Fruit fly (Drosophila melanogaster) whole organism, embryonic: ENCODE results near the gene ss.

Experiments used
- Bdp1 ChIP-seq: fragments of 200-800 bp; sonication (Bioruptor generic); optimal IDR thresholded peaks from 3 replicates; lab custom pipeline; 2016; ENCODE audit warnings: missing biosample characterization, missing genetic modification characterization
- CG10431 ChIP-seq: fragments of 200-800 bp; sonication (Bioruptor generic); optimal IDR thresholded peaks from 3 replicates; lab custom pipeline; 2018; ENCODE audit warnings: missing biosample characterization, mild to moderate bottlenecking, missing genetic modification characterization
- CG11504 ChIP-seq: fragments of 200-800 bp; sonication (Bioruptor generic); optimal IDR thresholded peaks from 3 replicates; lab custom pipeline; 2019; ENCODE audit warnings: missing biosample characterization, mild to moderate bottlenecking, missing genetic modification characterization, moderate library complexity
- CG12391 ChIP-seq: fragments of 200-800 bp; sonication (Bioruptor generic); optimal IDR thresholded peaks from 3 replicates; lab custom pipeline; 2018; ENCODE audit warnings: missing biosample characterization, mild to moderate bottlenecking, missing genetic modification characterization, moderate library complexity
- CG12942 ChIP-seq: fragments of 200-800 bp; sonication (Bioruptor generic); optimal IDR thresholded peaks from 3 replicates; lab custom pipeline; 2016; ENCODE audit warnings: missing biosample characterization, missing genetic modification characterization
- CG13296 ChIP-seq: fragments of 200-800 bp; sonication (Bioruptor generic); optimal IDR thresholded peaks from 3 replicates; lab custom pipeline; 2018; ENCODE audit warnings: missing biosample characterization, mild to moderate bottlenecking, missing genetic modification characterization
- CG15269 ChIP-seq: fragments of 200-800 bp; sonication (Bioruptor generic); optimal IDR thresholded peaks from 2 replicates; lab custom pipeline; 2018; ENCODE audit warnings: missing biosample characterization, mild to moderate bottlenecking, missing genetic modification characterization, moderate library complexity
- CG15514 ChIP-seq: fragments of 200-800 bp; sonication (Bioruptor generic); optimal IDR thresholded peaks from 3 replicates; lab custom pipeline; 2017; ENCODE audit warnings: missing biosample characterization, missing genetic modification characterization, mild to moderate bottlenecking, moderate library complexity, missing genetic modification reagents
- CG16779 ChIP-seq: fragments of 200-800 bp; sonication (Bioruptor generic); IDR thresholded peaks from 2 replicates; pipeline ENCODE4 v1.3.6; 2022; ENCODE audit warnings: missing biosample characterization, missing genetic modification characterization
- CG16815 ChIP-seq: fragments of 200-800 bp; sonication (Bioruptor generic); optimal IDR thresholded peaks from 3 replicates; lab custom pipeline; 2017; ENCODE audit warnings: missing biosample characterization, mild to moderate bottlenecking, missing genetic modification characterization
- CG17385 ChIP-seq: fragments of 200-800 bp; sonication (Bioruptor generic); optimal IDR thresholded peaks from 3 replicates; lab custom pipeline; 2018; ENCODE audit warnings: missing biosample characterization, mild to moderate bottlenecking, missing genetic modification characterization
- CG18011 ChIP-seq: fragments of 200-800 bp; sonication (Bioruptor generic); optimal IDR thresholded peaks from 2 replicates; lab custom pipeline; 2017; ENCODE audit warnings: missing biosample characterization, missing genetic modification characterization, mild to moderate bottlenecking, moderate library complexity, missing genotype
- CG18619 ChIP-seq: fragments of 200-800 bp; sonication (Bioruptor generic); optimal IDR thresholded peaks from 3 replicates; lab custom pipeline; 2017; ENCODE audit warnings: missing biosample characterization, mild to moderate bottlenecking, missing genetic modification characterization
- CG18764 ChIP-seq: fragments of 200-800 bp; sonication (Bioruptor generic); optimal IDR thresholded peaks from 3 replicates; lab custom pipeline; 2016; ENCODE audit warnings: missing biosample characterization, missing genetic modification characterization
- CG2129 ChIP-seq: fragments of 200-800 bp; sonication (Bioruptor generic); IDR thresholded peaks from 2 replicates; pipeline ENCODE4 v1.3.6; 2022; ENCODE audit warnings: missing biosample characterization, missing genetic modification characterization; ENCODE audit not compliant: partially characterized antibody
- CG32532 ChIP-seq: fragments of 200-800 bp; sonication (Bioruptor generic); IDR thresholded peaks from 2 replicates; pipeline ENCODE4 v1.3.6; 2022; ENCODE audit warnings: missing biosample characterization, missing genetic modification characterization
- CG34422 ChIP-seq: fragments of 200-800 bp; sonication (Bioruptor generic); IDR thresholded peaks from 3 replicates; pipeline ENCODE4 v1.3.6; 2022; ENCODE audit warnings: missing biosample characterization, missing genetic modification characterization
- CG4328 ChIP-seq: fragments of 200-800 bp; sonication (Bioruptor generic); optimal IDR thresholded peaks from 3 replicates; lab custom pipeline; 2017; ENCODE audit warnings: missing biosample characterization, missing genetic modification reagents, missing genetic modification characterization
- CG6854 ChIP-seq: fragments of 200-800 bp; sonication (Bioruptor generic); optimal IDR thresholded peaks from 3 replicates; lab custom pipeline; 2017; ENCODE audit warnings: missing biosample characterization, mild to moderate bottlenecking, missing genetic modification characterization
- CTCF ChIP-seq: fragments of 200-800 bp; sonication (Bioruptor generic); optimal IDR thresholded peaks from 2 replicates; lab custom pipeline; 2017; ENCODE audit warnings: missing biosample characterization, mild to moderate bottlenecking, missing genetic modification characterization, moderate library complexity
- CrebB ChIP-seq: fragments of 200-800 bp; sonication (Bioruptor generic); optimal IDR thresholded peaks from 3 replicates; lab custom pipeline; 2018; ENCODE audit warnings: missing biosample characterization, mild to moderate bottlenecking, missing genetic modification characterization
- Dbx ChIP-seq: fragments of 200-800 bp; sonication (Bioruptor generic); IDR thresholded peaks from 3 replicates; pipeline ENCODE4 v1.3.6; 2022; ENCODE audit warnings: missing biosample characterization, missing genetic modification characterization
- Dfd ChIP-seq, 2 experiments: fragments of >200 bp; optimal IDR thresholded peaks; 2 replicates each; lab custom pipeline; 2017; ENCODE audit warnings: missing biosample characterization in 2 of 2, missing genetic modification characterization in 2 of 2
- Gsc ChIP-seq: fragments of 200-800 bp; sonication (Bioruptor generic); IDR thresholded peaks from 2 replicates; pipeline ENCODE4 v1.3.6; 2022; ENCODE audit warnings: missing biosample characterization, missing genetic modification characterization
- HLH54F ChIP-seq: fragments of 200-800 bp; sonication (Bioruptor generic); optimal IDR thresholded peaks from 3 replicates; lab custom pipeline; 2016; ENCODE audit warnings: missing biosample characterization, missing genetic modification characterization
- Hr3 ChIP-seq: fragments of 200-800 bp; sonication (Bioruptor generic); optimal IDR thresholded peaks from 3 replicates; lab custom pipeline; 2016; ENCODE audit warnings: missing biosample characterization, missing genetic modification characterization
- Hr39 ChIP-seq: fragments of >200 bp; optimal IDR thresholded peaks from 2 replicates; lab custom pipeline; 2017
- Med ChIP-seq: fragments of 200-800 bp; sonication (Bioruptor generic); peaks from one replicate; lab custom pipeline; 2016; ENCODE audit warnings: missing biosample characterization, missing genetic modification characterization, mild to moderate bottlenecking, inconsistent platforms, moderate library complexity
- NfI ChIP-seq: fragments of 200-800 bp; sonication (Bioruptor generic); optimal IDR thresholded peaks from 3 replicates; lab custom pipeline; 2018; ENCODE audit warnings: missing biosample characterization, mild to moderate bottlenecking, missing genetic modification characterization, moderate library complexity
- Rx ChIP-seq: fragments of 200-800 bp; sonication (Bioruptor generic); IDR thresholded peaks from 2 replicates; pipeline ENCODE4 v1.3.6; 2022; ENCODE audit warnings: missing biosample characterization, missing genetic modification characterization
- Ssrp ChIP-seq: fragments of 200-800 bp; sonication (Bioruptor generic); optimal IDR thresholded peaks from 2 replicates; lab custom pipeline; 2018; ENCODE audit warnings: missing biosample characterization, mild to moderate bottlenecking, missing genetic modification characterization, moderate library complexity
- Xrp1 ChIP-seq: fragments of 200-800 bp; sonication (Bioruptor generic); IDR thresholded peaks from 2 replicates; pipeline ENCODE4 v1.3.6; 2022; ENCODE audit warnings: missing biosample characterization, missing genetic modification characterization
- chif ChIP-seq, 2 experiments: fragments of 200-800 bp; sonication (Bioruptor generic); optimal IDR thresholded peaks; 3 replicates each; lab custom pipeline; 2016; ENCODE audit warnings: missing biosample characterization in 2 of 2, missing genetic modification characterization in 2 of 2
- crc ChIP-seq: fragments of 200-800 bp; sonication (Bioruptor generic); optimal IDR thresholded peaks from 2 replicates; lab custom pipeline; 2016; ENCODE audit warnings: missing biosample characterization, missing genetic modification characterization
- da ChIP-seq: fragments of 200-800 bp; sonication (Bioruptor generic); optimal IDR thresholded peaks from 2 replicates; lab custom pipeline; 2016; ENCODE audit warnings: missing biosample characterization, missing genetic modification characterization
- gem ChIP-seq: fragments of 200-800 bp; sonication (Bioruptor generic); optimal IDR thresholded peaks from 2 replicates; lab custom pipeline; 2019; ENCODE audit warnings: missing biosample characterization, mild to moderate bottlenecking, missing genetic modification characterization, moderate library complexity
- grau ChIP-seq: fragments of 200-800 bp; optimal IDR thresholded peaks from 3 replicates; lab custom pipeline; 2019; ENCODE audit warnings: missing biosample characterization, mild to moderate bottlenecking, missing genetic modification characterization, moderate library complexity
- hkb ChIP-seq, 2 experiments: fragments of 200-800 bp in 1 of 2; fragments of >200 bp in 1 of 2; sonication (Bioruptor generic) in 1 of 2; IDR thresholded peaks in 1 of 2; optimal IDR thresholded peaks in 1 of 2; 2 replicates each; pipeline versions ENCODE4 v1.3.6 to Lab custom; 2017 to 2022; ENCODE audit warnings: missing biosample characterization in 1 of 2, missing genetic modification characterization in 1 of 2
- ind ChIP-seq: fragments of 200-800 bp; sonication (Bioruptor generic); optimal IDR thresholded peaks from 3 replicates; lab custom pipeline; 2016; ENCODE audit warnings: missing biosample characterization, missing genetic modification characterization
- lola ChIP-seq, 3 experiments: fragments of >200 bp in 2 of 3; fragments of 200-800 bp in 1 of 3; sonication (Bioruptor generic) in 1 of 3; optimal IDR thresholded peaks; 2 replicates each; lab custom pipeline; 2017 to 2019; ENCODE audit warnings: missing biosample characterization in 3 of 3, missing genetic modification characterization in 3 of 3, mild to moderate bottlenecking in 1 of 3, moderate library complexity in 1 of 3
- onecut ChIP-seq: fragments of 200-800 bp; sonication (Bioruptor generic); IDR thresholded peaks from 2 replicates; pipeline ENCODE4 v1.3.6; 2022; ENCODE audit warnings: missing biosample characterization, missing genetic modification characterization
- otp ChIP-seq: fragments of 200-800 bp; sonication (Bioruptor generic); IDR thresholded peaks from 3 replicates; pipeline ENCODE4, ENCODE4 v1.3.6; 2022; ENCODE audit warnings: missing biosample characterization, missing genetic modification characterization
- pnt ChIP-seq: fragments of 200-800 bp; sonication (Bioruptor generic); optimal IDR thresholded peaks from 3 replicates; lab custom pipeline; 2016; ENCODE audit warnings: missing biosample characterization, missing genetic modification characterization
- prd ChIP-seq, 3 experiments: fragments of >200 bp in 2 of 3; fragments of 200-800 bp in 1 of 3; sonication (Bioruptor generic) in 1 of 3; optimal IDR thresholded peaks in 2 of 3; IDR thresholded peaks in 1 of 3; 2 replicates in 2 of 3; 3 replicates in 1 of 3; pipeline versions ENCODE4 v1.3.6 to Lab custom; 2017 to 2022; ENCODE audit warnings: missing biosample characterization in 1 of 3, missing genetic modification characterization in 1 of 3
- pzg ChIP-seq: fragments of 200-800 bp; sonication (Bioruptor generic); optimal IDR thresholded peaks from 3 replicates; lab custom pipeline; 2018; ENCODE audit warnings: missing biosample characterization, mild to moderate bottlenecking, missing genetic modification characterization, moderate library complexity
- schlank ChIP-seq: fragments of 200-800 bp; sonication (Bioruptor generic); optimal IDR thresholded peaks from 2 replicates; lab custom pipeline; 2018; ENCODE audit warnings: missing biosample characterization, mild to moderate bottlenecking, missing genetic modification characterization
- sens-2 ChIP-seq: fragments of 200-800 bp; sonication (Bioruptor generic); IDR thresholded peaks from 2 replicates; pipeline ENCODE4 v1.3.6; 2022; ENCODE audit warnings: missing biosample characterization, missing genetic modification characterization
- slou ChIP-seq: fragments of 200-800 bp; sonication (Bioruptor generic); optimal IDR thresholded peaks from 3 replicates; lab custom pipeline; 2016; ENCODE audit warnings: missing biosample characterization, missing genetic modification characterization
- z ChIP-seq: fragments of 200-800 bp; sonication (Bioruptor generic); IDR thresholded peaks from 3 replicates; pipeline ENCODE4 v1.3.6; 2022; ENCODE audit warnings: missing biosample characterization, missing genetic modification characterization
- zen ChIP-seq: fragments of 200-800 bp; sonication (Bioruptor generic); optimal IDR thresholded peaks from 3 replicates; lab custom pipeline; 2018; ENCODE audit warnings: missing biosample characterization, mild to moderate bottlenecking, missing genetic modification characterization, moderate library complexity

ss gene

DNA sequence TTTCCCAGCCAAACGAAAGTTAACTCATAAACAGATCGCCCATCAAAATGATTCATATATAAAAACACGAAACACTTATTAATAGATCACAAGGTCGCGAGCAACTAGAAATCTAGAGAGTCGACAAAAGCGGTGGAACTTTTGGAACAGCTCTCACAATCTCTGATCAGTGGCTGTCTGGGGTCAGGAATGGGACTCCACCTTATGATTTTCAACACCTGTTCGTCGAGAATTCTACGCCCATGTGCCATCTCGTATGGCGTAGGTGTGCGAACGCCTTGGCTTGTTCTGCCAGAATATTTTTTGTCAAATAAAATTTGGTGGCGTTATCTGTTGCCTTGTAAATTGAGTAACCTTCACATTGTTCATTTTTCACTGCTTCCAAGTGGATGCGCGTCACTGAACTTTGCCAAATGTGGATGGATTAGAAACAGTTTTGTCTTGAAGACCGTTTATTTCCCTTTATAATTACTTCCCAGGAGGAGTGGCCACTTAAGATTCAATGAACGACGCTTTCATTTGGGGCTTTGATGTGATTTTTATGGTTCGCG is 48.0 kb downstream of the ss start (continued):
- TF ChIP-seq CG34422 (GFP tag; lab: Robert Waterston, UW) = no peak
- no peak for TF ChIP-seq Ssrp
- peak; percentile 77; the same call in 2 of the 3 replicates for TF ChIP-seq Dbx (GFP tag; lab: Robert Waterston, UW)
- peak; percentile 40 for TF ChIP-seq gem (tag; lab: Kevin White, UChicago)
- no peak for TF ChIP-seq hkb (optimal IDR thresholded peaks at IDR 0.05; lab: Kevin White, UChicago)
- peak; percentile 35; the same call in 1 of the 2 replicates for TF ChIP-seq hkb (GFP tag; IDR thresholded peaks at IDR 0.05; lab: Robert Waterston, UW)
- TF ChIP-seq prd (optimal IDR thresholded peaks at IDR 0.05; lab: Kevin White, UChicago) = no peak
- no peak for TF ChIP-seq prd (GFP tag; IDR thresholded peaks at IDR 0.05; lab: Robert Waterston, UW)
- 0 out of 2 replicates have a peak, but pooled peaks have one; percentile 14 for TF ChIP-seq CG16779 (GFP tag; lab: Robert Waterston, UW)
- peak; percentile 30 for TF ChIP-seq CG15514
- TF ChIP-seq pnt (GFP tag; lab: Kevin White, UChicago) = no peak
- no peak for TF ChIP-seq sens-2 (GFP tag; lab: Robert Waterston, UW)
- TF ChIP-seq CG12942 (GFP tag; lab: Kevin White, UChicago) = peak; percentile 8
- no peak for TF ChIP-seq CG18764 (GFP tag; lab: Kevin White, UChicago)
- TF ChIP-seq CG2129 = no peak
- TF ChIP-seq CTCF (GFP tag; lab: Kevin White, UChicago) = no peak
- TF ChIP-seq CG12391 (tag; lab: Kevin White, UChicago) = no peak
- TF ChIP-seq CG4328 (GFP tag; lab: Kevin White, UChicago) = peak; percentile 15
- TF ChIP-seq pzg = no peak
- TF ChIP-seq zen = no peak
- peak; percentile 23 for TF ChIP-seq CG11504
- TF ChIP-seq CG17385 (GFP tag; lab: Kevin White, UChicago) = peak; percentile 23
- no peak for TF ChIP-seq slou (GFP tag; lab: Kevin White, UChicago)
- no peak for TF ChIP-seq Gsc (GFP tag; lab: Robert Waterston, UW)
- no peak for TF ChIP-seq da (GFP tag; lab: Kevin White, UChicago)
- TF ChIP-seq Dfd (GFP tag; optimal IDR thresholded peaks at IDR 0.05; lab: Kevin White, UChicago) = no peak
- no peak for TF ChIP-seq CG16815
- TF ChIP-seq CG18011 = no peak
- peak; percentile 61 for TF ChIP-seq HLH54F
- TF ChIP-seq lola (GFP tag; optimal IDR thresholded peaks at IDR 0.05; lab: Kevin White, UChicago) = no peak
- peak; percentile 59 for TF ChIP-seq CG13296 (GFP tag; lab: Kevin White, UChicago)
- no peak for TF ChIP-seq crc (GFP tag; lab: Kevin White, UChicago)
- TF ChIP-seq CrebB = no peak
- no peak for TF ChIP-seq CG6854 (GFP tag; lab: Kevin White, UChicago)
- no peak for TF ChIP-seq CG10431
- no peak for TF ChIP-seq ind (GFP tag; lab: Kevin White, UChicago)
- TF ChIP-seq Xrp1 (GFP tag; lab: Robert Waterston, UW) = 0 out of 2 replicates have a peak, but pooled peaks have one; percentile 21
- TF ChIP-seq Med = peak; percentile 96
- no peak for TF ChIP-seq Bdp1 (GFP tag; lab: Kevin White, UChicago)
- no peak for TF ChIP-seq onecut (GFP tag; lab: Robert Waterston, UW)
- peak; percentile 29 for TF ChIP-seq grau
- peak; percentile 54 for TF ChIP-seq CG15269 (tag; lab: Kevin White, UChicago)
- no peak for TF ChIP-seq Hr39 (lab: Kevin White, UChicago)
- no peak for TF ChIP-seq z (GFP tag; lab: Robert Waterston, UW)
- TF ChIP-seq otp (GFP tag; lab: Robert Waterston, UW) = no peak
- peak; percentile 73 for TF ChIP-seq schlank (tag; lab: Kevin White, UChicago)
- no peak for TF ChIP-seq chif (GFP tag; optimal IDR thresholded peaks at IDR 0.05; lab: Kevin White, UChicago)
- peak; percentile 71 for TF ChIP-seq NfI (GFP tag; lab: Kevin White, UChicago)
- peak; percentile 88 for TF ChIP-seq CG32532 (GFP tag; lab: Robert Waterston, UW)
- TF ChIP-seq CG18619 (GFP tag; lab: Kevin White, UChicago) = peak; percentile 39
- no peak for TF ChIP-seq Hr3 (GFP tag; lab: Kevin White, UChicago)
- TF ChIP-seq Rx (GFP tag; lab: Robert Waterston, UW) = no peak
